Fruit fly (Drosophila melanogaster) whole organism, pupa: ENCODE measurements around the gene CG10802.

Experiments used
- CG10348 ChIP-seq: fragments of 200-800 bp; sonication (Bioruptor generic); IDR thresholded peaks from 2 replicates; pipeline ENCODE4 v1.3.6; 2022; ENCODE audit warnings: missing biosample characterization, missing genetic modification characterization
- CG12605 ChIP-seq: fragments of 200-800 bp; sonication (Bioruptor generic); IDR thresholded peaks from 2 replicates; pipeline ENCODE4 v1.3.6; 2022; ENCODE audit warnings: missing biosample characterization, missing genetic modification characterization
- CG13204 ChIP-seq: fragments of 200-800 bp; sonication (Bioruptor generic); optimal IDR thresholded peaks from 2 replicates; lab custom pipeline; 2018; ENCODE audit warnings: missing biosample characterization, mild to moderate bottlenecking, missing genetic modification characterization, moderate library complexity
- CG14655 ChIP-seq: fragments of 200-800 bp; sonication (Bioruptor generic); optimal IDR thresholded peaks from 3 replicates; lab custom pipeline; 2017; ENCODE audit warnings: mild to moderate bottlenecking, missing biosample characterization, missing genetic modification reagents, missing genetic modification characterization
- CG15710 ChIP-seq: fragments of 200-800 bp; sonication (Bioruptor generic); optimal IDR thresholded peaks from 2 replicates; lab custom pipeline; 2018; ENCODE audit warnings: missing biosample characterization, mild to moderate bottlenecking, missing genetic modification characterization, moderate library complexity
- CG17806 ChIP-seq: fragments of 200-800 bp; sonication (Bioruptor generic); optimal IDR thresholded peaks from 2 replicates; lab custom pipeline; 2018; ENCODE audit warnings: missing biosample characterization, mild to moderate bottlenecking, missing genetic modification characterization, moderate library complexity
- CG32121 ChIP-seq: fragments of 200-800 bp; sonication (Bioruptor generic); IDR thresholded peaks from 2 replicates; pipeline ENCODE4 v1.3.6; 2022; ENCODE audit warnings: missing biosample characterization, missing genetic modification characterization
- CG34367 ChIP-seq: fragments of 200-800 bp; sonication (Bioruptor generic); optimal IDR thresholded peaks from 2 replicates; lab custom pipeline; 2018; ENCODE audit warnings: missing biosample characterization, mild to moderate bottlenecking, missing genetic modification characterization
- CG4496 ChIP-seq: fragments of 200-800 bp; sonication (Bioruptor generic); IDR thresholded peaks from 3 replicates; pipeline ENCODE4 v1.3.6; 2022; ENCODE audit warnings: missing biosample characterization, missing genetic modification characterization
- CG8159 ChIP-seq: fragments of 200-800 bp; sonication (Bioruptor generic); optimal IDR thresholded peaks from 3 replicates; lab custom pipeline; 2018; ENCODE audit warnings: missing biosample characterization, mild to moderate bottlenecking, missing genetic modification characterization, moderate library complexity
- CG8301 ChIP-seq: fragments of 200-800 bp; sonication (Bioruptor generic); optimal IDR thresholded peaks from 2 replicates; lab custom pipeline; 2018; ENCODE audit warnings: missing biosample characterization, mild to moderate bottlenecking, missing genetic modification characterization
- CG9948 ChIP-seq: fragments of 200-800 bp; sonication (Bioruptor generic); optimal IDR thresholded peaks from 2 replicates; lab custom pipeline; 2018; ENCODE audit warnings: missing biosample characterization, mild to moderate bottlenecking, missing genetic modification characterization, moderate library complexity
- D1 ChIP-seq: fragments of 200-800 bp; sonication (Bioruptor generic); optimal IDR thresholded peaks from 2 replicates; lab custom pipeline; 2018; ENCODE audit warnings: missing biosample characterization, mild to moderate bottlenecking, missing genetic modification characterization, moderate library complexity
- EcR ChIP-seq: fragments of 200-800 bp; sonication (Bioruptor generic); optimal IDR thresholded peaks from 3 replicates; lab custom pipeline; 2019; ENCODE audit warnings: missing biosample characterization, missing genetic modification characterization, mild to moderate bottlenecking, moderate library complexity, missing genetic modification reagents
- Ets98B ChIP-seq: fragments of 200-800 bp; sonication (Bioruptor generic); IDR thresholded peaks from 2 replicates; pipeline ENCODE4 v1.3.6; 2022; ENCODE audit warnings: missing biosample characterization, missing genetic modification characterization
- Pif1A ChIP-seq: fragments of 200-800 bp; sonication (Bioruptor generic); optimal IDR thresholded peaks from 3 replicates; lab custom pipeline; 2016; ENCODE audit warnings: missing biosample characterization, missing genetic modification characterization
- Pif1B ChIP-seq: fragments of 200-800 bp; sonication (Bioruptor generic); optimal IDR thresholded peaks from 3 replicates; lab custom pipeline; 2016; ENCODE audit warnings: missing biosample characterization, missing genetic modification characterization
- Snoo ChIP-seq: fragments of 200-800 bp; sonication (Bioruptor generic); optimal IDR thresholded peaks from 3 replicates; lab custom pipeline; 2017; ENCODE audit warnings: missing biosample characterization, mild to moderate bottlenecking, missing genetic modification characterization, inconsistent platforms
- fd96Ca ChIP-seq: fragments of 200-800 bp; sonication (Bioruptor generic); IDR thresholded peaks from 3 replicates; pipeline ENCODE4 v1.3.6; 2022; ENCODE audit warnings: missing biosample characterization, missing genetic modification characterization
- gl ChIP-seq: fragments of 200-800 bp; sonication (Bioruptor generic); optimal IDR thresholded peaks from 2 replicates; lab custom pipeline; 2018; ENCODE audit warnings: missing biosample characterization, mild to moderate bottlenecking, missing genetic modification characterization
- rn ChIP-seq: fragments of 200-800 bp; sonication (Bioruptor generic); IDR thresholded peaks from 2 replicates; pipeline ENCODE4 v1.3.6; 2022; ENCODE audit warnings: missing biosample characterization, missing genetic modification characterization

The CG10802 gene

DNA sequence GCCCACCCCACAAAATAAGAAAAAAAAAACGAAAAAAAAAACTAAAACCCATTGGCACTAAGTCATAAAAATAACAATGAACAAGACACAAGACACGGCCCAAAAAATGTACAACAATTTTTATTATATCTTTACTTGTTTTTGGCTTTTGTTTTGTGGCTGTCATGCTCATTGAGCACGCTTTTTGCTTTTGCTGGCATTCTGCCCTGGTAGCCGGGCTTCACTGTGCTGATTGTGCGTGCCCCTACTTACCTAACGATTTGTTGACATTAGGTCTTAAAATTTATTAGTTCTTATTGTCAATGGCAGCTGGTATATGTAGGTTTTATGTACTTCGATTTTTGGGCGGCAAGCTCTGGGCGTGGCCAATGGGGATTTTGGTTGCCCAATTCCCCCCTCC, 24.3 kb upstream of the CG10802 start:
- TF ChIP-seq Pif1B (GFP tag; lab: Kevin White, UChicago): no peak

DNA sequence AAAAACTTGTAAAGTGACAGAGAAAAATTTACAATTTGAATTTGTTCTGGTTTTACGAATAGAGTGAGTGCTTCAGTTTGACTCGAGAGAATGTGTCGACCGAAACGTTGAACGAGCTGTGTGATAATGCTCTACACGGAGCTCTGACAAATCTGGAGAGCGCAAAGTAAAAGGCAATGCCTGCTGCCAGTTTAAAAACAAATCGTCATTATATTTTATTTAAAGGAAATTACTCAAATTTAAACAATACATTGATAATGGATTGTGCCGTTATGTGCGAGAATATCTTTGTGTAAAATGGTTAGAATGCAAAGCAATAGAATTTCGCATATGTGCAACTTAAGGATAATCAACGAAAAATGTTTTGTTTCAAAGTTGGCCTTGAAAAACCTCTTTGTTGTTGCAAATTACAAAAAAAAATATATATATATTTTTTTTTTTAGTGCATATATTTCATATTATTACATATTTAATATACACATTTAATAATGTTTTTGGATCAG, 22.6 kb upstream of the CG10802 start, which contains the start of the genes CG16782 and CG10801:
CG16782 (minus strand) TSS at position 101 of the 503 bp plus-strand sequence.
CG10801 (plus strand) TSS at position 453 of the 503 bp plus-strand sequence.
- TF ChIP-seq CG9948 (tag; lab: Kevin White, UChicago) (no peak), CG8301 (tag; lab: Kevin White, UChicago) (no peak), CG14655 (GFP tag; lab: Kevin White, UChicago) (no peak), CG34367 (no peak), CG10348 (GFP tag; lab: Robert Waterston, UW) (no peak), rn (no peak), CG4496 (no peak)

DNA sequence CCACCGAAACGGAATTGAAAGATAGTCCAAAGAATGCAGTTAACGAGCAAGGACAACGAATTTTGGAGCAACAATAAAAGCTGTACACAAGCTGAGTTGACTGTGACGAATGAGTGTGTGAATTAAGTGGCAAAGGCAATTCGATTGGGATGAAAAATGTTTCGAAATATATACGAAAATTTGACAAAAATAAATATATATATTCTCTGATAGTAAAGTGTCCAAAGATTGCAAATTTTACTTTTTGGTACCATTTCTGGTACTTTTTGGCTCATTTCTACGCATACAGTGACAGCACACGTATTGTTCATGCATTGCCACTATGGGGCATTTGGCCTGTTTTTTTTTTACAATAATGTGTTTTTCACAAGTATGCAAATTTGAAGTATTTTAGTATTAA, 18.8 kb upstream of the CG10802 start, which contains the start of gene CG16781:
CG16781 (minus strand) TSS at position 101 of the 400 bp plus-strand sequence.
- TF ChIP-seq CG34367: no peak
- no peak for TF ChIP-seq Ets98B
- TF ChIP-seq CG13204 (GFP tag; lab: Kevin White, UChicago): no peak
- TF ChIP-seq CG14655 (GFP tag; lab: Kevin White, UChicago): no peak

DNA sequence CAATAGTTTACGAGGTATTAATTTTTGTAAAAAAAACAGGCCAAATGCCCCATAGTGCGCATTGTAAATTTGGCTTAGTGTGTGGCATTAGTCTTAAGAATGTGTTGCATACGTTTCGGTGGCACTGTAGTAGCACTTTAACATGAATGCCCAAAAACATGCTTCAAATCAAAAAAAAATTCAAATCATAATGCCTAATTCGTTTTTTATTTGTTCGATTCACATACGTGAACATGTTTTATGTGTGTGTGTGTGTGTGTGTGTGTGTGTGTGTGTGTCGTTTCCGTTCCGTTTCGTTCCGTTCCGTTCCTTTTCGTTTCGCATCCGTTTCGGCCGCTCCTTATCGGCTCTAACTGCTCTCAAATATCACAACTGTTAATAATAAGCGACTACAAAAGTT, 17.2 kb upstream of the CG10802 start:
- TF ChIP-seq CG4496 (no peak), CG12605 (GFP tag; lab: Robert Waterston, UW) (peak; percentile 28; the same call in 1 of the 2 replicates), CG17806 (tag; lab: Kevin White, UChicago) (no peak), fd96Ca (GFP tag; lab: Robert Waterston, UW) (no peak)

DNA sequence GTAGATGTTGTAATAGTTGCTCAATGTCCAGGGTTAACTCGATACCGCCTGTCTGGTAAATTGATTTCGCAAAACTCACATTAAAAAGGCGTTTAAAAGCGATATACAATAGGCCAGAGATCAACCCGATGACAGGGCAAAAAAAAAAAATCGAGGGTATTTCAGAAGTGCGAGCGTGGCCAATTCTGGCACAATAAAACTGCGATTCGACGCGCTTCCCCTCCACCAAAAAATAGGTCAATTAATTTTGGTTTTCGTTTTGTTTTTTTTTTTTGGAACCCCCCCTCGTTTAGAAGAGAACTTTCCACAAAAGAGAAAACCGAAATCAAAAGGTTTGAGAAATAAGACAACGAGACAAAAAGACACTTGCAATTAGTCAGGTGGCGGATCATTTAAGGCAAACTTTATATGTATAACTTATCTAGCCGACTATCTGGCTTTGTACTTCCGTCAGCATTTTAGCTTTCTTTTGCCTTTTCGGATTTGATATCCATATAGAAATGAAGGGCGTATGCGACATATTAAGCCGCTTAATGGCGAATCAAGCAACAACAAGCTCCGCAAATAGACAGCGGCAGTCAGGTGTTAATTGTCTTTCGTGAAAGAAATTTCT, 12.2 kb upstream of the CG10802 start:
- TF ChIP-seq CG17806 (tag; lab: Kevin White, UChicago) (no peak), rn (no peak), CG32121 (no peak), CG4496 (no peak), CG9948 (tag; lab: Kevin White, UChicago) (no peak), CG8159 (no peak), Pif1B (GFP tag; lab: Kevin White, UChicago) (no peak), Snoo (tag; lab: Kevin White, UChicago) (no peak), gl (no peak), D1 (tag; lab: Kevin White, UChicago) (no peak), CG13204 (GFP tag; lab: Kevin White, UChicago) (no peak), Pif1A (GFP tag; lab: Kevin White, UChicago) (no peak), CG34367 (no peak), CG10348 (GFP tag; lab: Robert Waterston, UW) (no peak), CG15710 (tag; lab: Kevin White, UChicago) (no peak)

DNA sequence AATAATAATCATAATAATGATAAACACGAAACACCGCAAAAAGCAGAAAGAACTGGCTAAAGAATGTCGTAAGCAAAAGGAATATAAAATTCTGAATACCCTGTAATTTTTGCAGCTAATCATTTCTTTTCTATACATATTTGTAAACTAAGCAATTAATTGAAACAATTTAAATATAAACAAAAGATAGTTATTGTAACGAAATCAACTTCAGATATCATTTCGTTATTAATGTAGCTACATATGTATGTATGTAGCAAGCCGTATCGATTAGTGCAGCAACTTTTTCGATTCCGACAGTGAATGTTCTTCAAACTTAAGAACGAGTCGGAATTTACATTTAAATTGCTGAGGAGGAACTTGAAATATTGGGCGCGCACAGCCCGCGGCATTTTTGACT, 9.1 kb upstream of the CG10802 start:
- TF ChIP-seq CG4496 (no peak), CG15710 (tag; lab: Kevin White, UChicago) (peak; percentile 10)

DNA sequence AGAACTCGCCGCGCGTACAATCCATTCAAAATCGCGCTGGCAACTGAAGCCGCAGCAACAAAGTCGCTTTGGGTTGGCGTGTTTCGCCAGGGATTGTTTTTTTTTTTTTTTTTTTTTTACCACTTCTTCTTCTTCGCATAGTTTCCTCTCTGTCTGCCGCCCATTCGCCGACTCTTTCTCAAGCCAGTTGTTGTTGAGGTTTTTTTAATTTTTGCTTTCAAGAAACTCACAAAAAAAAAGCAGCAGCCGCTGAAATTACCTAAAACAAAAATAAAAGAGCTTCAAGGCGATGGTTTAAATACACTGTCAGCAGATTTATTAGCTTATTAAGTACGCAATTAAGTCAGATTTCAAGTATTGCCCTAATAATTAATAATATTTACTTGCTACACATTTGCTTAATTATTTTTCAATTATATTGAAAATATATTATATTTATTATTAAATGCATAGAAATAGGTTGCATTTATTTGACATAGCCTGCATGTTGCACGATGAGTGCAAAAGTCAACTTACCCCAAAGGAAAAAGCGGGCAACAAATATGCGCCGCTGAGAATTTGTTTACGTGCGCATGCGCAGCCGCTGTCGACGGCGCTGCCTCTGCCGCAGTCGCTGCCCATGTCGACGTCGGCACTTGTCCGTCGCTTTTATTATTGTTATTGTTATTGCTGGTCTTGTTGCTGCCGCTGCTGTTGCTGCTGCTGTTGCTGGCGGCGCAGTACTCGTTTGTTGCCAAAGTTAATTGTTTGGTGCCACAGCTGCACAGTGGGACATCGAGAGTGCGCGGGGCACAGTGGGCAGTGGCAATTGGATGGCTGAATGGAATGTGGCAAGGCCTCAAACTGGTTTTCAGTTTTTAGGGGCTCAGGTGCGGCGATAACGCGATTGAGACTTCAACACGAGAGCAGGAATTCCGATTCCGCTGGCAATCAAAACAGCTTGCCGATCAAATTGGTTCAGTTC, 8.0 kb upstream of the CG10802 start, which contains the start of gene CG12206:
CG12206 (minus strand) TSS at position 49 of the 964 bp plus-strand sequence.
- TF ChIP-seq CG14655 (GFP tag; lab: Kevin White, UChicago) (peak; percentile 82), CG8301 (tag; lab: Kevin White, UChicago) (peak; percentile 75), CG32121 (peak; percentile 73), CG10348 (GFP tag; lab: Robert Waterston, UW) (no peak), Snoo (tag; lab: Kevin White, UChicago) (peak; percentile 78), CG9948 (tag; lab: Kevin White, UChicago) (peak; percentile 88), CG13204 (GFP tag; lab: Kevin White, UChicago) (peak; percentile 85), CG8159 (peak; percentile 93), Pif1A (GFP tag; lab: Kevin White, UChicago) (peak; percentile 80), EcR (GFP tag; lab: Kevin White, UChicago) (peak; percentile 49), rn (peak; percentile 31; the same call in 1 of the 2 replicates), CG4496 (peak; percentile 87), CG12605 (GFP tag; lab: Robert Waterston, UW) (peak; percentile 88), CG15710 (tag; lab: Kevin White, UChicago) (peak; percentile 92), gl (peak; percentile 87), Pif1B (GFP tag; lab: Kevin White, UChicago) (peak; percentile 77), Ets98B (peak; percentile 50), CG34367 (peak; percentile 89), fd96Ca (GFP tag; lab: Robert Waterston, UW) (peak; percentile 72; the same call in 2 of the 3 replicates), CG17806 (tag; lab: Kevin White, UChicago) (peak; percentile 80), D1 (tag; lab: Kevin White, UChicago) (peak; percentile 76)
- TF ChIP-seq, all 21 proteins: peak for 20
